Fruit fly (Drosophila melanogaster): ENCODE results near the gene eIF4E1.

Gene eIF4E1

DNA sequence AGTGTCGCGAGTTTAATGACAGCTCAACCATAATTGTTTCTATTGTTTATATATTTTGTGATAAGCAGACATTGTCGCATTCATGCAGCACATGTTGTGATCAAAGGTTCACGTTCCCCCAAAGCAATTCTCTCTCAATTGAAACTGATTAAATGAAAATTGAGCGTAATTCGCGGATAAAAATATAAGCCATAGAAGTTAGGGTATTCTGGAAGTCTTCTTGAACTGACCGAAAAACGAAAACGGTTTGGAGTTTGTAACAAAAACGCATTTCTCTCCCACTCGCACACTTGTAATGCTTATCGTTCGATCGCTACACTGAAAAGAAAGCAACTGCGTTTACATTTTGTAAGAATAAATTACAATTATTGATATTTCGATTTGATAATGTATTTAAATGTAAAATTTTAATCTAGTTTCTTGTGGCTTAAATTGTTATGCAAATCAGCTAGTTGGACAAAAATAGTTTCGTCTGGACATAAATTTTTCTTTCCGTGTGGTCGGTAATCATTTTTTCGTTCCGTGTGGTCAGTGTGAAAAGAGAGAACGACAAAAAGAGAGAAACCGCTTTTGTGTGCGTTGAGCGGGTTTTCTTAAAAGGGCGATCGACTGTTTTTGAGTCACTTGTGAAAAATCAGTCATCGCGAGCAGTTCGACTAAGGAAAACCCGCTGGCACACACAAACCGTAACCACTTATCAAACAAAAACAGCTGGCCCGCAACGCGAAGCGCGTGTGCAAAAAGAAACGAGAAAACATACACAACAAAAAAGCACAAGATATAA, 20.6 kb upstream of the eIF4E1 start, which contains the start of gene aay (continued):
- peak; percentile 98 for TF ChIP-seq E2f1 (GFP tag; IDR thresholded peaks at IDR 0.05)
- peak; percentile 94 for TF ChIP-seq Bdp1 (GFP tag; optimal IDR thresholded peaks at IDR 0.05)
- peak; percentile 97 for TF ChIP-seq NC2α (GFP tag; optimal IDR thresholded peaks at IDR 0.05)
- TF ChIP-seq chinmo (GFP tag; IDR thresholded peaks at IDR 0.05; ENCODE audit: partially characterized antibody): peak; percentile 93; the same call in 3 of the 4 replicates
- peak; percentile 97 for TF ChIP-seq tup (GFP tag; optimal IDR thresholded peaks at IDR 0.05)
- peak; percentile 99 for TF ChIP-seq chm (GFP tag; IDR thresholded peaks at IDR 0.05)
- TF ChIP-seq CG8281 (tag; optimal IDR thresholded peaks at IDR 0.05): peak; percentile 94
- TF ChIP-seq slou (GFP tag; optimal IDR thresholded peaks at IDR 0.05): peak; percentile 96
- no peak for TF ChIP-seq inv (GFP tag; IDR thresholded peaks at IDR 0.05; ENCODE audit: partially characterized antibody)
- TF ChIP-seq lbe (GFP tag; optimal IDR thresholded peaks at IDR 0.05): peak; percentile 97
- no peak for TF ChIP-seq HLHmδ (GFP tag; optimal IDR thresholded peaks at IDR 0.05)
- peak; percentile 99 for TF ChIP-seq NfI (GFP tag; optimal IDR thresholded peaks at IDR 0.05)
- TF ChIP-seq Atf6 (GFP tag; IDR thresholded peaks at IDR 0.05): peak; percentile 99
- TF ChIP-seq NK7.1 (GFP tag; optimal IDR thresholded peaks at IDR 0.05): peak; percentile 97
- TF ChIP-seq sob (GFP tag; IDR thresholded peaks at IDR 0.05): peak; percentile 99
- TF ChIP-seq CG9727 (GFP tag; optimal IDR thresholded peaks at IDR 0.05): peak; percentile 100
- peak; percentile 99 for TF ChIP-seq Hmr (GFP tag; optimal IDR thresholded peaks at IDR 0.05)
- peak; percentile 98 for TF ChIP-seq CG12071 (GFP tag; optimal IDR thresholded peaks at IDR 0.05)
- peak; percentile 99 for TF ChIP-seq Hsf (GFP tag; optimal IDR thresholded peaks at IDR 0.05)
- peak; percentile 95 for TF ChIP-seq Gsc (GFP tag; IDR thresholded peaks at IDR 0.05)
- TF ChIP-seq CG7357 (GFP tag; IDR thresholded peaks at IDR 0.05): peak; percentile 91
- peak; percentile 99 for TF ChIP-seq Mad (GFP tag; optimal IDR thresholded peaks at IDR 0.05)
- TF ChIP-seq CG18599 (GFP tag; optimal IDR thresholded peaks at IDR 0.05): peak; percentile 99
- peak; percentile 98 for TF ChIP-seq lmd (GFP tag; IDR thresholded peaks at IDR 0.05)
- peak; percentile 98 for TF ChIP-seq seq (GFP tag; IDR thresholded peaks at IDR 0.05)
- TF ChIP-seq bbx (GFP tag; IDR thresholded peaks at IDR 0.05; ENCODE audit: partially characterized antibody): 0 out of 2 replicates have a peak, but pooled peaks have one; percentile 40
- TF ChIP-seq CG7839 (tag; optimal IDR thresholded peaks at IDR 0.05): peak; percentile 99
- TF ChIP-seq eyg (GFP tag; optimal IDR thresholded peaks at IDR 0.05): peak; percentile 98
- peak; percentile 97 for TF ChIP-seq CG11247 (GFP tag; IDR thresholded peaks at IDR 0.05)
- TF ChIP-seq dysf (GFP tag; IDR thresholded peaks at IDR 0.05): peak; percentile 99
- peak; percentile 98 for TF ChIP-seq CG14441 (GFP tag; IDR thresholded peaks at IDR 0.05)
- TF ChIP-seq cwo (GFP tag; optimal IDR thresholded peaks at IDR 0.05): peak; percentile 97
- TF ChIP-seq cad (GFP tag; optimal IDR thresholded peaks at IDR 0.05): no peak
- TF ChIP-seq CG15601 (tag; optimal IDR thresholded peaks at IDR 0.05): peak; percentile 98
- TF ChIP-seq HHEX (GFP tag; optimal IDR thresholded peaks at IDR 0.05): peak; percentile 98
- TF ChIP-seq Bteb2 (GFP tag; optimal IDR thresholded peaks at IDR 0.05): peak; percentile 99
- TF ChIP-seq ind (GFP tag; optimal IDR thresholded peaks at IDR 0.05): peak; percentile 99
- peak; percentile 92 for TF ChIP-seq NFAT (GFP tag; IDR thresholded peaks at IDR 0.05)
- TF ChIP-seq CG14050 (GFP tag; IDR thresholded peaks at IDR 0.05): peak; percentile 97
- peak; percentile 99 for TF ChIP-seq CG2875 (GFP tag; optimal IDR thresholded peaks at IDR 0.05)
- peak; percentile 99 for TF ChIP-seq Asciz (GFP tag; optimal IDR thresholded peaks at IDR 0.05)
- TF ChIP-seq Eip74EF (GFP tag; optimal IDR thresholded peaks at IDR 0.05): peak in 1 of 2 experiments; percentile 100
- TF ChIP-seq jumu (GFP tag; optimal IDR thresholded peaks at IDR 0.05): peak; percentile 96
- peak; percentile 99 for TF ChIP-seq CrebB (tag; optimal IDR thresholded peaks at IDR 0.05)
- TF ChIP-seq CG31388 (GFP tag; optimal IDR thresholded peaks at IDR 0.05): peak; percentile 96
- TF ChIP-seq nerfin-1 (tag; optimal IDR thresholded peaks at IDR 0.05): peak; percentile 98
- peak; percentile 92 for TF ChIP-seq CG10431 (GFP tag; optimal IDR thresholded peaks at IDR 0.05)
- peak; percentile 84 for TF ChIP-seq CG4360 (GFP tag; IDR thresholded peaks at IDR 0.05)
